Fruit fly (Drosophila melanogaster) whole organism, embryonic: ENCODE results near the gene mTor.

Source experiments
- Atf3 ChIP-seq: fragments of 200-800 bp; sonication (Bioruptor generic); optimal IDR thresholded peaks from 3 replicates; lab custom pipeline; 2016; ENCODE audit warnings: missing biosample characterization, missing genetic modification characterization
- B-H2 ChIP-seq: fragments of 200-800 bp; sonication (Bioruptor generic); optimal IDR thresholded peaks from 2 replicates; lab custom pipeline; 2018; ENCODE audit warnings: missing biosample characterization, mild to moderate bottlenecking, missing genetic modification characterization
- Bdp1 ChIP-seq: fragments of 200-800 bp; sonication (Bioruptor generic); optimal IDR thresholded peaks from 3 replicates; lab custom pipeline; 2016; ENCODE audit warnings: missing biosample characterization, missing genetic modification characterization
- CG10209 ChIP-seq: fragments of 200-800 bp; sonication (Bioruptor generic); optimal IDR thresholded peaks from 3 replicates; lab custom pipeline; 2017; ENCODE audit warnings: missing biosample characterization, mild to moderate bottlenecking, missing genetic modification characterization, missing genetic modification reagents
- CG1024 ChIP-seq: fragments of 200-800 bp; sonication (Bioruptor generic); IDR thresholded peaks from 2 replicates; pipeline ENCODE4 v1.3.6; 2022; ENCODE audit warnings: missing biosample characterization, missing genetic modification characterization
- CG10274 ChIP-seq: fragments of 200-800 bp; sonication (Bioruptor generic); optimal IDR thresholded peaks from 3 replicates; lab custom pipeline; 2017; ENCODE audit warnings: missing biosample characterization, mild to moderate bottlenecking, missing genetic modification characterization
- CG10431 ChIP-seq: fragments of 200-800 bp; sonication (Bioruptor generic); optimal IDR thresholded peaks from 3 replicates; lab custom pipeline; 2018; ENCODE audit warnings: missing biosample characterization, mild to moderate bottlenecking, missing genetic modification characterization
- CG11398 ChIP-seq: fragments of 200-800 bp; sonication (Bioruptor generic); optimal IDR thresholded peaks from 2 replicates; lab custom pipeline; 2016; ENCODE audit warnings: missing biosample characterization, missing genetic modification characterization
- CG14710 ChIP-seq: fragments of 200-800 bp; sonication (Bioruptor generic); optimal IDR thresholded peaks from 3 replicates; lab custom pipeline; 2019; ENCODE audit warnings: missing biosample characterization, mild to moderate bottlenecking, missing genetic modification characterization, moderate library complexity
- CG15269 ChIP-seq: fragments of 200-800 bp; sonication (Bioruptor generic); optimal IDR thresholded peaks from 2 replicates; lab custom pipeline; 2018; ENCODE audit warnings: missing biosample characterization, mild to moderate bottlenecking, missing genetic modification characterization, moderate library complexity
- CG17568 ChIP-seq: fragments of 200-800 bp; sonication (Bioruptor generic); optimal IDR thresholded peaks from 2 replicates; lab custom pipeline; 2018; ENCODE audit warnings: missing biosample characterization, mild to moderate bottlenecking, missing genetic modification characterization, moderate library complexity
- CG1832 ChIP-seq: fragments of 200-800 bp; sonication (Bioruptor generic); optimal IDR thresholded peaks from 2 replicates; lab custom pipeline; 2017; ENCODE audit warnings: missing biosample characterization, mild to moderate bottlenecking, missing genetic modification characterization, inconsistent platforms
- CG2889 ChIP-seq: fragments of 200-800 bp; sonication (Bioruptor generic); IDR thresholded peaks from 3 replicates; pipeline ENCODE4 v1.3.6; 2022; ENCODE audit warnings: missing biosample characterization, missing genetic modification characterization
- CG34376 ChIP-seq: fragments of 200-800 bp; sonication (Bioruptor generic); optimal IDR thresholded peaks from 2 replicates; lab custom pipeline; 2018; ENCODE audit warnings: missing biosample characterization, mild to moderate bottlenecking, missing genetic modification characterization
- CG4328 ChIP-seq: fragments of 200-800 bp; sonication (Bioruptor generic); optimal IDR thresholded peaks from 3 replicates; lab custom pipeline; 2017; ENCODE audit warnings: missing biosample characterization, missing genetic modification reagents, missing genetic modification characterization
- CG7556 ChIP-seq: fragments of 200-800 bp; sonication (Bioruptor generic); optimal IDR thresholded peaks from 2 replicates; lab custom pipeline; 2017; ENCODE audit warnings: missing biosample characterization, mild to moderate bottlenecking, missing genetic modification characterization
- CG8388 ChIP-seq: fragments of 200-800 bp; sonication (Bioruptor generic); optimal IDR thresholded peaks from 2 replicates; lab custom pipeline; 2019; ENCODE audit warnings: missing biosample characterization, mild to moderate bottlenecking, missing genetic modification characterization, moderate library complexity
- CG8924 ChIP-seq: fragments of 200-800 bp; optimal IDR thresholded peaks from 3 replicates; lab custom pipeline; 2019; ENCODE audit warnings: missing biosample characterization, mild to moderate bottlenecking, missing genetic modification characterization, moderate library complexity
- CG8944 ChIP-seq: fragments of 200-800 bp; sonication (Bioruptor generic); optimal IDR thresholded peaks from 3 replicates; lab custom pipeline; 2016; ENCODE audit warnings: missing biosample characterization, missing genetic modification characterization
- CHES-1-like ChIP-seq: fragments of 200-800 bp; sonication (Bioruptor generic); optimal IDR thresholded peaks from 2 replicates; lab custom pipeline; 2016; ENCODE audit warnings: missing biosample characterization, missing genetic modification characterization
- HLH3B ChIP-seq: fragments of 200-800 bp; sonication (Bioruptor generic); IDR thresholded peaks from 2 replicates; pipeline ENCODE4 v1.3.6; 2022; ENCODE audit warnings: missing biosample characterization, missing genetic modification characterization
- Hey ChIP-seq: fragments of 200-800 bp; sonication (Bioruptor generic); optimal IDR thresholded peaks from 3 replicates; lab custom pipeline; 2018; ENCODE audit warnings: missing biosample characterization, mild to moderate bottlenecking, missing genetic modification characterization
- HmgD ChIP-seq: fragments of 200-800 bp; sonication (Bioruptor generic); optimal IDR thresholded peaks from 3 replicates; lab custom pipeline; 2016; ENCODE audit warnings: missing biosample characterization, missing genetic modification characterization
- Hsf ChIP-seq: fragments of 200-800 bp; sonication (Bioruptor generic); optimal IDR thresholded peaks from 3 replicates; lab custom pipeline; 2016; ENCODE audit warnings: missing biosample characterization, missing genetic modification characterization
- Mad ChIP-seq: fragments of 200-800 bp; sonication (Bioruptor generic); optimal IDR thresholded peaks from 2 replicates; lab custom pipeline; 2016; ENCODE audit warnings: missing biosample characterization, missing genetic modification characterization
- Mrtf ChIP-seq: fragments of 200-800 bp; sonication (Bioruptor generic); IDR thresholded peaks from 3 replicates; pipeline ENCODE4 v1.3.6; 2022; ENCODE audit warnings: missing biosample characterization, missing genetic modification characterization
- NFAT ChIP-seq: fragments of 200-800 bp; sonication (Bioruptor generic); IDR thresholded peaks from 2 replicates; pipeline ENCODE4 v1.3.6; 2022; ENCODE audit warnings: missing biosample characterization, missing genetic modification characterization
- NK7.1 ChIP-seq: fragments of 200-800 bp; sonication (Bioruptor generic); optimal IDR thresholded peaks from 3 replicates; lab custom pipeline; 2016; ENCODE audit warnings: missing biosample characterization, missing genetic modification characterization
- Nf-YB ChIP-seq: fragments of 200-800 bp; sonication (Bioruptor generic); optimal IDR thresholded peaks from 3 replicates; lab custom pipeline; 2019; ENCODE audit warnings: missing biosample characterization, mild to moderate bottlenecking, missing genetic modification characterization, moderate library complexity
- Scr ChIP-seq: fragments of 200-800 bp; sonication (Bioruptor generic); IDR thresholded peaks from 2 replicates; pipeline ENCODE4 v1.3.6; 2022; ENCODE audit warnings: missing biosample characterization, missing genetic modification characterization; ENCODE audit not compliant: partially characterized antibody
- bab2 ChIP-seq: fragments of 200-800 bp; sonication (Bioruptor generic); optimal IDR thresholded peaks from 2 replicates; lab custom pipeline; 2016; ENCODE audit warnings: missing biosample characterization, missing genetic modification characterization
- bigmax ChIP-seq: fragments of 200-800 bp; sonication (Bioruptor generic); optimal IDR thresholded peaks from 2 replicates; lab custom pipeline; 2018; ENCODE audit warnings: missing biosample characterization, mild to moderate bottlenecking, missing genetic modification characterization
- cwo ChIP-seq: fragments of 200-800 bp; sonication (Bioruptor generic); optimal IDR thresholded peaks from 3 replicates; lab custom pipeline; 2017; ENCODE audit warnings: missing biosample characterization, missing genetic modification characterization, mild to moderate bottlenecking, moderate library complexity, missing genetic modification reagents
- dan ChIP-seq: fragments of 200-800 bp; sonication (Bioruptor generic); IDR thresholded peaks from 2 replicates; pipeline ENCODE4 v1.3.6; 2022; ENCODE audit warnings: missing biosample characterization, missing genetic modification characterization
- fd102C ChIP-seq: fragments of 200-800 bp; sonication (Bioruptor generic); optimal IDR thresholded peaks from 2 replicates; lab custom pipeline; 2018; ENCODE audit warnings: missing biosample characterization, mild to moderate bottlenecking, missing genetic modification characterization, moderate library complexity
- gem ChIP-seq: fragments of 200-800 bp; sonication (Bioruptor generic); optimal IDR thresholded peaks from 2 replicates; lab custom pipeline; 2019; ENCODE audit warnings: missing biosample characterization, mild to moderate bottlenecking, missing genetic modification characterization, moderate library complexity
- jing ChIP-seq: fragments of 200-800 bp; sonication (Bioruptor generic); optimal IDR thresholded peaks from 2 replicates; lab custom pipeline; 2018; ENCODE audit warnings: missing biosample characterization, mild to moderate bottlenecking, missing genetic modification characterization
- kah ChIP-seq: fragments of 200-800 bp; sonication (Bioruptor generic); optimal IDR thresholded peaks from 2 replicates; lab custom pipeline; 2018; ENCODE audit warnings: missing biosample characterization, mild to moderate bottlenecking, missing genetic modification characterization
- nmo ChIP-seq: fragments of 200-800 bp; sonication (Bioruptor generic); optimal IDR thresholded peaks from 2 replicates; lab custom pipeline; 2018; ENCODE audit warnings: missing biosample characterization, mild to moderate bottlenecking, missing genetic modification characterization, moderate library complexity
- org-1 ChIP-seq: fragments of 200-800 bp; sonication (Bioruptor generic); optimal IDR thresholded peaks from 2 replicates; lab custom pipeline; 2017; ENCODE audit warnings: missing biosample characterization, missing genetic modification characterization
- row ChIP-seq: fragments of 200-800 bp; sonication (Bioruptor generic); IDR thresholded peaks from 3 replicates; pipeline ENCODE4 v1.3.6; 2022; ENCODE audit warnings: missing biosample characterization, missing genetic modification characterization
- salm ChIP-seq: fragments of 200-800 bp; sonication (Bioruptor generic); optimal IDR thresholded peaks from 2 replicates; lab custom pipeline; 2018; ENCODE audit warnings: missing biosample characterization, mild to moderate bottlenecking, missing genetic modification characterization
- shn ChIP-seq: fragments of 200-800 bp; sonication (Bioruptor generic); optimal IDR thresholded peaks from 3 replicates; lab custom pipeline; 2016; ENCODE audit warnings: missing biosample characterization, missing genetic modification characterization
- sisA ChIP-seq: fragments of 200-800 bp; sonication (Bioruptor generic); IDR thresholded peaks from 2 replicates; pipeline ENCODE4 v1.3.6; 2022; ENCODE audit warnings: missing biosample characterization, missing genetic modification characterization
- stwl ChIP-seq: fragments of 200-800 bp; sonication (Bioruptor generic); optimal IDR thresholded peaks from 3 replicates; lab custom pipeline; 2018; ENCODE audit warnings: missing biosample characterization, mild to moderate bottlenecking, missing genetic modification characterization, moderate library complexity
- sug ChIP-seq: fragments of 200-800 bp; optimal IDR thresholded peaks from 2 replicates; lab custom pipeline; 2019; ENCODE audit warnings: missing biosample characterization, mild to moderate bottlenecking, missing genetic modification characterization, moderate library complexity
- tna ChIP-seq: fragments of 200-800 bp; sonication (Bioruptor generic); IDR thresholded peaks from 2 replicates; pipeline ENCODE4 v1.3.6; 2022; ENCODE audit warnings: missing biosample characterization, missing genetic modification characterization; ENCODE audit not compliant: partially characterized antibody
- twi ChIP-seq: fragments of 200-800 bp; optimal IDR thresholded peaks from 2 replicates; lab custom pipeline; 2019; ENCODE audit warnings: missing biosample characterization, mild to moderate bottlenecking, missing genetic modification characterization, moderate library complexity
- vfl ChIP-seq: fragments of 200-800 bp; sonication (Bioruptor generic); optimal IDR thresholded peaks from 2 replicates; lab custom pipeline; 2016; ENCODE audit warnings: missing biosample characterization, missing genetic modification characterization
- wek ChIP-seq: fragments of 200-800 bp; sonication (Bioruptor generic); optimal IDR thresholded peaks from 3 replicates; lab custom pipeline; 2018; ENCODE audit warnings: missing biosample characterization, mild to moderate bottlenecking, missing genetic modification characterization, moderate library complexity

The mTor gene

dm6 chr2L:12974045-12974539 is 30.2 kb upstream of the mTor start, which contains the start of gene Vha68-2 (continued):
- TF ChIP-seq gem (tag; lab: Kevin White, UChicago) (peak; percentile 24), CG17568 (peak; percentile 42), CG2889 (GFP tag; lab: Robert Waterston, UW) (no peak), CG4328 (GFP tag; lab: Kevin White, UChicago) (peak; percentile 9), Nf-YB (GFP tag; lab: Kevin White, UChicago) (peak; percentile 32), Atf3 (GFP tag; lab: Kevin White, UChicago) (peak; percentile 41), NK7.1 (no peak), sug (tag; lab: Kevin White, UChicago) (peak; percentile 42), bab2 (peak; percentile 57), B-H2 (GFP tag; lab: Kevin White, UChicago) (peak; percentile 92), Scr (no peak; the same call in 1 of the 2 replicates), CHES-1-like (GFP tag; lab: Kevin White, UChicago) (peak; percentile 59), Mad (GFP tag; lab: Kevin White, UChicago) (peak; percentile 50), CG10274 (no peak), twi (tag; lab: Kevin White, UChicago) (no peak), CG11398 (GFP tag; lab: Kevin White, UChicago) (peak; percentile 35), bigmax (peak; percentile 14), CG15269 (peak; percentile 65), CG14710 (tag; lab: Kevin White, UChicago) (peak; percentile 99), sisA (peak; percentile 56), row (GFP tag; lab: Robert Waterston, UW) (peak; percentile 88), vfl (GFP tag; lab: Kevin White, UChicago) (peak; percentile 24), fd102C (GFP tag; lab: Kevin White, UChicago) (no peak), jing (no peak), org-1 (GFP tag; lab: Kevin White, UChicago) (peak; percentile 55), Bdp1 (GFP tag; lab: Kevin White, UChicago) (no peak), CG1832 (GFP tag; lab: Kevin White, UChicago) (peak; percentile 44), CG34376 (GFP tag; lab: Kevin White, UChicago) (peak; percentile 12), Hey (peak; percentile 52), kah (GFP tag; lab: Kevin White, UChicago) (no peak), CG8924 (no peak), wek (peak; percentile 63), CG7556 (no peak), CG1024 (GFP tag; lab: Robert Waterston, UW) (no peak), tna (GFP tag; lab: Robert Waterston, UW) (peak; percentile 77), shn (GFP tag; lab: Kevin White, UChicago) (peak; percentile 53), CG8388 (GFP tag; lab: Kevin White, UChicago) (peak; percentile 21), CG10209 (GFP tag; lab: Kevin White, UChicago) (peak; percentile 70), CG10431 (GFP tag; lab: Kevin White, UChicago) (peak; percentile 58), Hsf (GFP tag; lab: Kevin White, UChicago) (peak; percentile 56), cwo (GFP tag; lab: Kevin White, UChicago) (no peak), CG8944 (GFP tag; lab: Kevin White, UChicago) (peak; percentile 51), HmgD (GFP tag; lab: Kevin White, UChicago) (peak; percentile 79), HLH3B (GFP tag; lab: Robert Waterston, UW) (peak; percentile 65), Mrtf (0 out of 3 replicates have a peak, but pooled peaks have one; percentile 20), NFAT (GFP tag; lab: Robert Waterston, UW) (0 out of 2 replicates have a peak, but pooled peaks have one; percentile 34), dan (GFP tag; lab: Robert Waterston, UW) (no peak), stwl (tag; lab: Kevin White, UChicago) (peak; percentile 49), salm (tag; lab: Kevin White, UChicago) (peak; percentile 16), nmo (no peak)
